Fruit fly (Drosophila melanogaster) whole organism, embryonic: Measurements from ENCODE around the gene sesB.

Experiments
- CG10147 ChIP-seq: fragments of 200-800 bp; sonication (Bioruptor generic); optimal IDR thresholded peaks from 2 replicates; lab custom pipeline; 2019; ENCODE audit warnings: missing biosample characterization, mild to moderate bottlenecking, missing genetic modification characterization, moderate library complexity
- CG10321 ChIP-seq: fragments of 200-800 bp; sonication (Bioruptor generic); IDR thresholded peaks from 2 replicates; pipeline ENCODE4 v1.3.6; 2022; ENCODE audit warnings: missing biosample characterization, missing genetic modification characterization
- CG10543 ChIP-seq: fragments of 200-800 bp; sonication (Bioruptor generic); optimal IDR thresholded peaks from 3 replicates; lab custom pipeline; 2017; ENCODE audit warnings: missing biosample characterization, mild to moderate bottlenecking, missing genetic modification characterization, moderate library complexity
- CG10565 ChIP-seq: fragments of 200-800 bp; sonication (Bioruptor generic); optimal IDR thresholded peaks from 3 replicates; lab custom pipeline; 2016; ENCODE audit warnings: missing biosample characterization, mild to moderate bottlenecking, missing genetic modification characterization
- CG11085 ChIP-seq: fragments of 200-800 bp; sonication (Bioruptor generic); IDR thresholded peaks from 2 replicates; pipeline ENCODE4 v1.3.6; 2022; ENCODE audit warnings: missing biosample characterization, missing genetic modification characterization
- CG11093 ChIP-seq: fragments of 200-800 bp; sonication (Bioruptor generic); IDR thresholded peaks from 3 replicates; pipeline ENCODE4 v1.3.6; 2022; ENCODE audit warnings: missing biosample characterization, missing genetic modification characterization
- CG12155 ChIP-seq: fragments of 200-800 bp; sonication (Bioruptor generic); optimal IDR thresholded peaks from 3 replicates; lab custom pipeline; 2016; ENCODE audit warnings: missing biosample characterization, missing genetic modification characterization
- CG15479 ChIP-seq: fragments of 200-800 bp; sonication (Bioruptor generic); optimal IDR thresholded peaks from 3 replicates; lab custom pipeline; 2019; ENCODE audit warnings: missing biosample characterization, mild to moderate bottlenecking, missing genetic modification characterization, moderate library complexity
- CG15514 ChIP-seq: fragments of 200-800 bp; sonication (Bioruptor generic); optimal IDR thresholded peaks from 3 replicates; lab custom pipeline; 2017; ENCODE audit warnings: missing biosample characterization, missing genetic modification characterization, mild to moderate bottlenecking, moderate library complexity, missing genetic modification reagents
- CG1603 ChIP-seq: fragments of 200-800 bp; sonication (Bioruptor generic); optimal IDR thresholded peaks from 2 replicates; lab custom pipeline; 2019; ENCODE audit warnings: missing biosample characterization, mild to moderate bottlenecking, missing genetic modification characterization, moderate library complexity
- CG16815 ChIP-seq: fragments of 200-800 bp; sonication (Bioruptor generic); optimal IDR thresholded peaks from 3 replicates; lab custom pipeline; 2017; ENCODE audit warnings: missing biosample characterization, mild to moderate bottlenecking, missing genetic modification characterization
- CG18619 ChIP-seq: fragments of 200-800 bp; sonication (Bioruptor generic); optimal IDR thresholded peaks from 3 replicates; lab custom pipeline; 2017; ENCODE audit warnings: missing biosample characterization, mild to moderate bottlenecking, missing genetic modification characterization
- CG32532 ChIP-seq: fragments of 200-800 bp; sonication (Bioruptor generic); IDR thresholded peaks from 2 replicates; pipeline ENCODE4 v1.3.6; 2022; ENCODE audit warnings: missing biosample characterization, missing genetic modification characterization
- CG3281 ChIP-seq: fragments of 200-800 bp; sonication (Bioruptor generic); optimal IDR thresholded peaks from 3 replicates; lab custom pipeline; 2017; ENCODE audit warnings: missing biosample characterization, mild to moderate bottlenecking, missing genetic modification characterization
- CG4282 ChIP-seq: fragments of 200-800 bp; sonication (Bioruptor generic); optimal IDR thresholded peaks from 2 replicates; lab custom pipeline; 2016; ENCODE audit warnings: missing biosample characterization, missing genetic modification characterization
- CG6813 ChIP-seq: fragments of 200-800 bp; sonication (Bioruptor generic); optimal IDR thresholded peaks from 2 replicates; lab custom pipeline; 2017; ENCODE audit warnings: missing biosample characterization, missing genetic modification characterization, mild to moderate bottlenecking, moderate library complexity, missing genetic modification reagents
- CG7556 ChIP-seq: fragments of 200-800 bp; sonication (Bioruptor generic); optimal IDR thresholded peaks from 2 replicates; lab custom pipeline; 2017; ENCODE audit warnings: missing biosample characterization, mild to moderate bottlenecking, missing genetic modification characterization
- CG8290 ChIP-seq, 3 experiments: fragments of 200-800 bp; sonication (Bioruptor generic); optimal IDR thresholded peaks; 2 replicates each; lab custom pipeline; 2016 to 2019; ENCODE audit warnings: missing biosample characterization in 3 of 3, missing genetic modification characterization in 3 of 3, mild to moderate bottlenecking in 2 of 3, moderate library complexity in 1 of 3
- CG8944 ChIP-seq: fragments of 200-800 bp; sonication (Bioruptor generic); optimal IDR thresholded peaks from 3 replicates; lab custom pipeline; 2016; ENCODE audit warnings: missing biosample characterization, missing genetic modification characterization
- CG9727 ChIP-seq: fragments of 200-800 bp; sonication (Bioruptor generic); optimal IDR thresholded peaks from 3 replicates; lab custom pipeline; 2017; ENCODE audit warnings: missing biosample characterization, mild to moderate bottlenecking, missing genetic modification characterization
- CG9876 ChIP-seq: fragments of 200-800 bp; sonication (Bioruptor generic); optimal IDR thresholded peaks from 2 replicates; lab custom pipeline; 2016; ENCODE audit warnings: missing biosample characterization, missing genetic modification characterization
- CG9932 ChIP-seq: fragments of 200-800 bp; sonication (Bioruptor generic); IDR thresholded peaks from 2 replicates; pipeline ENCODE4 v1.3.6; 2022; ENCODE audit warnings: missing biosample characterization, missing genetic modification characterization
- CrebB ChIP-seq: fragments of 200-800 bp; sonication (Bioruptor generic); optimal IDR thresholded peaks from 3 replicates; lab custom pipeline; 2018; ENCODE audit warnings: missing biosample characterization, mild to moderate bottlenecking, missing genetic modification characterization
- Eip74EF ChIP-seq, 2 experiments: fragments of 200-800 bp in 1 of 2; fragments of >200 bp in 1 of 2; sonication (Bioruptor generic) in 1 of 2; optimal IDR thresholded peaks; 2 replicates each; lab custom pipeline; 2017 to 2019; ENCODE audit warnings: missing biosample characterization in 2 of 2, missing genetic modification characterization in 2 of 2, mild to moderate bottlenecking in 1 of 2, moderate library complexity in 1 of 2
- Ets97D ChIP-seq: fragments of 200-800 bp; sonication (Bioruptor generic); optimal IDR thresholded peaks from 3 replicates; lab custom pipeline; 2016; ENCODE audit warnings: missing biosample characterization, missing genetic modification characterization
- HLH54F ChIP-seq: fragments of 200-800 bp; sonication (Bioruptor generic); optimal IDR thresholded peaks from 3 replicates; lab custom pipeline; 2016; ENCODE audit warnings: missing biosample characterization, missing genetic modification characterization
- Hr78 ChIP-seq, 2 experiments: fragments of 200-800 bp in 1 of 2; fragments of >200 bp in 1 of 2; sonication (Bioruptor generic) in 1 of 2; optimal IDR thresholded peaks; 2 replicates each; lab custom pipeline; 2017 to 2019; ENCODE audit warnings: missing biosample characterization in 2 of 2, missing genetic modification characterization in 2 of 2, mild to moderate bottlenecking in 1 of 2, moderate library complexity in 1 of 2
- Mad ChIP-seq: fragments of 200-800 bp; sonication (Bioruptor generic); optimal IDR thresholded peaks from 2 replicates; lab custom pipeline; 2016; ENCODE audit warnings: missing biosample characterization, missing genetic modification characterization
- Six4 ChIP-seq: fragments of 200-800 bp; sonication (Bioruptor generic); optimal IDR thresholded peaks from 2 replicates; lab custom pipeline; 2016; ENCODE audit warnings: missing biosample characterization, missing genetic modification characterization
- Ssrp ChIP-seq: fragments of 200-800 bp; sonication (Bioruptor generic); optimal IDR thresholded peaks from 2 replicates; lab custom pipeline; 2018; ENCODE audit warnings: missing biosample characterization, mild to moderate bottlenecking, missing genetic modification characterization, moderate library complexity
- Xbp1 ChIP-seq: fragments of 200-800 bp; sonication (Bioruptor generic); optimal IDR thresholded peaks from 3 replicates; lab custom pipeline; 2016; ENCODE audit warnings: missing biosample characterization, mild to moderate bottlenecking, missing genetic modification characterization
- ara ChIP-seq: fragments of 200-800 bp; sonication (Bioruptor generic); IDR thresholded peaks from 2 replicates; pipeline ENCODE4 v1.3.6; 2022; ENCODE audit warnings: missing biosample characterization, missing genetic modification characterization
- fd102C ChIP-seq: fragments of 200-800 bp; sonication (Bioruptor generic); optimal IDR thresholded peaks from 2 replicates; lab custom pipeline; 2018; ENCODE audit warnings: missing biosample characterization, mild to moderate bottlenecking, missing genetic modification characterization, moderate library complexity
- gem ChIP-seq: fragments of 200-800 bp; sonication (Bioruptor generic); optimal IDR thresholded peaks from 2 replicates; lab custom pipeline; 2019; ENCODE audit warnings: missing biosample characterization, mild to moderate bottlenecking, missing genetic modification characterization, moderate library complexity
- h ChIP-seq: fragments of >200 bp; optimal IDR thresholded peaks from 2 replicates; lab custom pipeline; 2017
- hkb ChIP-seq, 2 experiments: fragments of 200-800 bp in 1 of 2; fragments of >200 bp in 1 of 2; sonication (Bioruptor generic) in 1 of 2; IDR thresholded peaks in 1 of 2; optimal IDR thresholded peaks in 1 of 2; 2 replicates each; pipeline versions ENCODE4 v1.3.6 to Lab custom; 2017 to 2022; ENCODE audit warnings: missing biosample characterization in 1 of 2, missing genetic modification characterization in 1 of 2
- insv ChIP-seq, 2 experiments: fragments of 200-800 bp; sonication (Bioruptor generic); optimal IDR thresholded peaks; 3 replicates each; lab custom pipeline; 2016 to 2018; ENCODE audit warnings: missing biosample characterization in 2 of 2, missing genetic modification characterization in 2 of 2
- kni ChIP-seq: fragments of 200-800 bp; sonication (Bioruptor generic); optimal IDR thresholded peaks from 3 replicates; lab custom pipeline; 2017; ENCODE audit warnings: mild to moderate bottlenecking, missing biosample characterization, missing genetic modification reagents, missing genetic modification characterization
- maf-S ChIP-seq: fragments of 200-800 bp; sonication (Bioruptor generic); optimal IDR thresholded peaks from 2 replicates; lab custom pipeline; 2016; ENCODE audit warnings: missing biosample characterization, missing genetic modification characterization
- nerfin-1 ChIP-seq: fragments of 200-800 bp; sonication (Bioruptor generic); optimal IDR thresholded peaks from 3 replicates; lab custom pipeline; 2019; ENCODE audit warnings: missing biosample characterization, mild to moderate bottlenecking, missing genetic modification characterization, moderate library complexity
- pnt ChIP-seq: fragments of 200-800 bp; sonication (Bioruptor generic); optimal IDR thresholded peaks from 3 replicates; lab custom pipeline; 2016; ENCODE audit warnings: missing biosample characterization, missing genetic modification characterization
- schlank ChIP-seq: fragments of 200-800 bp; sonication (Bioruptor generic); optimal IDR thresholded peaks from 2 replicates; lab custom pipeline; 2018; ENCODE audit warnings: missing biosample characterization, mild to moderate bottlenecking, missing genetic modification characterization
- shn ChIP-seq: fragments of 200-800 bp; sonication (Bioruptor generic); optimal IDR thresholded peaks from 3 replicates; lab custom pipeline; 2016; ENCODE audit warnings: missing biosample characterization, missing genetic modification characterization
- so ChIP-seq: fragments of 200-800 bp; sonication (Bioruptor generic); IDR thresholded peaks from 3 replicates; pipeline ENCODE4 v1.3.6; 2022; ENCODE audit warnings: missing biosample characterization, missing genetic modification characterization
- sob ChIP-seq: fragments of 200-800 bp; sonication (Bioruptor generic); IDR thresholded peaks from 2 replicates; pipeline ENCODE4 v1.3.6; 2022; ENCODE audit warnings: missing biosample characterization, missing genetic modification characterization
- sr ChIP-seq: fragments of 200-800 bp; sonication (Bioruptor generic); IDR thresholded peaks from 3 replicates; pipeline ENCODE4 v1.3.6; 2022; ENCODE audit warnings: missing biosample characterization, missing genetic modification characterization
- ssp ChIP-seq: fragments of 200-800 bp; sonication (Bioruptor generic); IDR thresholded peaks from 2 replicates; pipeline ENCODE4 v1.3.6; 2022; ENCODE audit warnings: missing biosample characterization, missing genetic modification characterization
- tgo ChIP-seq: fragments of 200-800 bp; sonication (Bioruptor generic); IDR thresholded peaks from 3 replicates; pipeline ENCODE4 v1.3.6; 2022; ENCODE audit warnings: missing biosample characterization, missing genetic modification characterization

The sesB gene

dm6 chrX:10737422-10738150 lies 49.2 kb downstream of the sesB start (continued):
- TF ChIP-seq maf-S (peak; percentile 60), CG15479 (GFP tag; lab: Kevin White, UChicago) (no peak), CG9932 (peak; percentile 60), CG11085 (GFP tag; lab: Robert Waterston, UW) (peak; percentile 81), h (lab: Kevin White, UChicago) (no peak), CG1603 (peak; percentile 95), CG12155 (peak; percentile 50), Ets97D (GFP tag; lab: Kevin White, UChicago) (peak; percentile 56), nerfin-1 (peak; percentile 82), CG9727 (GFP tag; lab: Kevin White, UChicago) (peak; percentile 73), ara (peak; percentile 89), Hr78 (GFP tag; optimal IDR thresholded peaks at IDR 0.05; lab: Kevin White, UChicago) (peak in 1 of 2 experiments; percentile 68), so (GFP tag; lab: Robert Waterston, UW) (peak; percentile 85), CG6813 (GFP tag; lab: Kevin White, UChicago) (peak; percentile 84), pnt (peak; percentile 77), insv (GFP tag; optimal IDR thresholded peaks at IDR 0.05; lab: Kevin White, UChicago) (no peak), sob (peak; percentile 87), sr (GFP tag; lab: Robert Waterston, UW) (peak; percentile 66), HLH54F (peak; percentile 84), CG10321 (GFP tag; lab: Robert Waterston, UW) (peak; percentile 52; the same call in 1 of the 2 replicates), hkb (optimal IDR thresholded peaks at IDR 0.05; lab: Kevin White, UChicago) (no peak), hkb (GFP tag; IDR thresholded peaks at IDR 0.05; lab: Robert Waterston, UW) (peak; percentile 88), CG18619 (GFP tag; lab: Kevin White, UChicago) (peak; percentile 80), gem (peak; percentile 91), CG11093 (GFP tag; lab: Robert Waterston, UW) (peak; percentile 80; the same call in 2 of the 3 replicates), Eip74EF (GFP tag; optimal IDR thresholded peaks at IDR 0.05; lab: Kevin White, UChicago) (peak in 1 of 2 experiments; percentile 83), CG8944 (GFP tag; lab: Kevin White, UChicago) (peak; percentile 55), CrebB (peak; percentile 74), CG7556 (peak; percentile 91), CG8290 (GFP tag; optimal IDR thresholded peaks at IDR 0.05; lab: Kevin White, UChicago) (peak; percentile 9), CG8290 (tag; optimal IDR thresholded peaks at IDR 0.05; lab: Kevin White, UChicago) (peak in 1 of 2 experiments; percentile 96), schlank (tag; lab: Kevin White, UChicago) (peak; percentile 77), CG4282 (peak; percentile 24), Mad (GFP tag; lab: Kevin White, UChicago) (peak; percentile 83), Xbp1 (GFP tag; lab: Kevin White, UChicago) (peak; percentile 68), tgo (GFP tag; lab: Robert Waterston, UW) (peak; percentile 84), CG32532 (GFP tag; lab: Robert Waterston, UW) (peak; percentile 84), shn (GFP tag; lab: Kevin White, UChicago) (peak; percentile 64), CG10543 (GFP tag; lab: Kevin White, UChicago) (peak; percentile 61), CG10565 (no peak), Ssrp (tag; lab: Kevin White, UChicago) (peak; percentile 88), fd102C (GFP tag; lab: Kevin White, UChicago) (no peak), Six4 (GFP tag; lab: Kevin White, UChicago) (peak; percentile 34), CG3281 (GFP tag; lab: Kevin White, UChicago) (peak; percentile 83), kni (peak; percentile 23), CG9876 (GFP tag; lab: Kevin White, UChicago) (peak; percentile 30), ssp (peak; percentile 79), CG16815 (GFP tag; lab: Kevin White, UChicago) (peak; percentile 67), CG10147 (GFP tag; lab: Kevin White, UChicago) (peak; percentile 78), CG15514 (GFP tag; lab: Kevin White, UChicago) (peak; percentile 78)
